ENCODE assay signal across 4 fruit fly cellular contexts in the genomic region with DNA sequence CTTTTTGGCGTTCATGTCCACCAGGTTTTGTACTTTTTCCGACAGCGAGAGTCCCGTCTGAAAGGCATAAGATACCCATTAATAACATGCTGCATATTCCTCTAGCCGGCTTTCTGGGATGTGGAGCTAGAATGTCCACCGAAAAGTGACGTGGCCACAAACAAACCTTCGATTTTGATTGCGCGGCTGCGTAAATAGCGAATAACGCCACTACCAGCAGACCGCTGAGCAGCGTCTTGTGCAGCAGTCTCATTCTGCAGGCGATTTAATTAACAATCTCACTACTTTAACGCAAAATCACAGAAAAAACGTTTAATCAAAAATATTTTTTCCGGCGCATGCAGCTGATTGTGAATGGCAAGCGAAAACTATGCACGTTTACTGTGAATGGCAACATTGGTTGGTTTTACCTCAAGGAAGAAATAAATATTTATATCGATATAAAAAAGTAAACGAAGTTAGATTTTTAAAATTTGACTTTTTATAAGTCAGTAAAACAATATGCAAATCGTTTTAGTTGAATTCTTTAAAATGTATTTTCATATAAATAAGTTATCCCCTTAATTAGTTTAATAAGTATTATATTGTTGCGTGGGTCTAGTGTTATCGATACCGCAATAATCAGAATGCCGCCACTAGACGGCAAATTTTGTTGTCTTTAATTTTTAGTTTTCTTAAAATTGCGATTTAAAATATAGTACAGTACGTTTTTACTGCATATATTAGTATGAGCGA.
TF ChIP-seq lines count a peak whose summit lies in the region.

Gene Ostgamma (minus strand): TSS at position 376 of the 735 bp plus-strand sequence.
Gene Mettl14 (plus strand): TSS at position 611 of the 735 bp plus-strand sequence.

- no peak for TF ChIP-seq CTCF in whole organism, embryonic (GFP tag; optimal IDR thresholded peaks at IDR 0.05; lab: Kevin White, UChicago)

TF ChIP-seq in whole organism, adult, 20 proteins besides CTCF, POLR2A, EP300 and RAD21:
- no peak for TF ChIP-seq cnc (optimal IDR thresholded peaks at IDR 0.05; lab: Kevin White, UChicago)
- peak; percentile 41 for TF ChIP-seq bab1 (GFP tag; optimal IDR thresholded peaks at IDR 0.05; lab: Kevin White, UChicago)
- TF ChIP-seq pad (GFP tag; optimal IDR thresholded peaks at IDR 0.05; lab: Kevin White, UChicago), result no peak
- no peak for TF ChIP-seq CG12768 (GFP tag; optimal IDR thresholded peaks at IDR 0.05; lab: Kevin White, UChicago)
- no peak for TF ChIP-seq CG33017 (tag; optimal IDR thresholded peaks at IDR 0.05; lab: Kevin White, UChicago)
- TF ChIP-seq Hr96 (GFP tag; optimal IDR thresholded peaks at IDR 0.05; lab: Kevin White, UChicago), result no peak
- no peak for TF ChIP-seq ovo (GFP tag; optimal IDR thresholded peaks at IDR 0.05; lab: Kevin White, UChicago)
- no peak for TF ChIP-seq cic (GFP tag; optimal IDR thresholded peaks at IDR 0.05; lab: Kevin White, UChicago)
- TF ChIP-seq Clk (GFP tag; optimal IDR thresholded peaks at IDR 0.05; lab: Kevin White, UChicago), result no peak
- TF ChIP-seq kay (GFP tag; lab: Kevin White, UChicago; ENCODE audit: borderline replicate concordance), result no peak
- TF ChIP-seq CG7045 (GFP tag; optimal IDR thresholded peaks at IDR 0.05; lab: Kevin White, UChicago), result no peak
- peak; percentile 64 for TF ChIP-seq CG14711 (tag; optimal IDR thresholded peaks at IDR 0.05; lab: Kevin White, UChicago)
- TF ChIP-seq Mnt (GFP tag; optimal IDR thresholded peaks at IDR 0.05; lab: Kevin White, UChicago), result peak; percentile 40
- peak; percentile 20 for TF ChIP-seq CG11617 (GFP tag; optimal IDR thresholded peaks at IDR 0.05; lab: Kevin White, UChicago)
- peak; percentile 39 for TF ChIP-seq CG7101 (tag; optimal IDR thresholded peaks at IDR 0.05; lab: Kevin White, UChicago)

TF ChIP-seq in whole organism, embryonic, 481 proteins besides CTCF, POLR2A, EP300 and RAD21 (continues in another document):
- TF ChIP-seq CG2129 (GFP tag; IDR thresholded peaks at IDR 0.05; lab: Robert Waterston, UW; ENCODE audit: partially characterized antibody), result peak; percentile 66
- TF ChIP-seq dmrt11E (tag; optimal IDR thresholded peaks at IDR 0.05; lab: Kevin White, UChicago), result no peak
- TF ChIP-seq CG14667 (GFP tag; IDR thresholded peaks at IDR 0.05; lab: Robert Waterston, UW), result no peak
- TF ChIP-seq Nf-YA (GFP tag; IDR thresholded peaks at IDR 0.05; lab: Robert Waterston, UW), result no peak
- no peak for TF ChIP-seq CG4424 (GFP tag; optimal IDR thresholded peaks at IDR 0.05; lab: Kevin White, UChicago)
- TF ChIP-seq CG18599 (GFP tag; optimal IDR thresholded peaks at IDR 0.05; lab: Kevin White, UChicago), result no peak
- no peak for TF ChIP-seq C15 (GFP tag; IDR thresholded peaks at IDR 0.05; lab: Robert Waterston, UW)
- no peak for TF ChIP-seq aop (GFP tag; IDR thresholded peaks at IDR 0.05; lab: Robert Waterston, UW)
- TF ChIP-seq dm (GFP tag; optimal IDR thresholded peaks at IDR 0.05; lab: Kevin White, UChicago), result peak; percentile 9
- no peak for TF ChIP-seq bab2 (GFP tag; optimal IDR thresholded peaks at IDR 0.05; lab: Kevin White, UChicago)
- TF ChIP-seq ato (GFP tag; IDR thresholded peaks at IDR 0.05; lab: Robert Waterston, UW; ENCODE audit: partially characterized antibody), result no peak
- TF ChIP-seq rib (GFP tag; IDR thresholded peaks at IDR 0.05; lab: Robert Waterston, UW), result no peak
- TF ChIP-seq wdn (GFP tag; IDR thresholded peaks at IDR 0.05; lab: Robert Waterston, UW), result no peak
- TF ChIP-seq Sry-β (GFP tag; optimal IDR thresholded peaks at IDR 0.05; lab: Kevin White, UChicago), result no peak
- no peak for TF ChIP-seq CG10654 (GFP tag; optimal IDR thresholded peaks at IDR 0.05; lab: Kevin White, UChicago)
- no peak for TF ChIP-seq Bteb2 (GFP tag; optimal IDR thresholded peaks at IDR 0.05; lab: Kevin White, UChicago)
- peak in 1 of 2 experiments; percentile 65 for TF ChIP-seq crp (GFP tag; optimal IDR thresholded peaks at IDR 0.05; lab: Kevin White, UChicago)
- TF ChIP-seq Max (GFP tag; optimal IDR thresholded peaks at IDR 0.05; lab: Kevin White, UChicago), result peak; percentile 16
- TF ChIP-seq luna (GFP tag; optimal IDR thresholded peaks at IDR 0.05; lab: Kevin White, UChicago), result no peak
- no peak for TF ChIP-seq chm (GFP tag; IDR thresholded peaks at IDR 0.05; lab: Robert Waterston, UW)
- no peak for TF ChIP-seq br (optimal IDR thresholded peaks at IDR 0.05; lab: Kevin White, UChicago)
- TF ChIP-seq Hey (tag; optimal IDR thresholded peaks at IDR 0.05; lab: Kevin White, UChicago), result no peak
- TF ChIP-seq hkb (optimal IDR thresholded peaks at IDR 0.05; lab: Kevin White, UChicago), result no peak
- no peak for TF ChIP-seq hkb (GFP tag; IDR thresholded peaks at IDR 0.05; lab: Robert Waterston, UW)

TF ChIP-seq in whole organism, prepupa, 60 proteins besides CTCF, POLR2A, EP300 and RAD21:
- TF ChIP-seq lz (GFP tag; optimal IDR thresholded peaks at IDR 0.05; lab: Kevin White, UChicago), result peak; percentile 29
- peak; percentile 54 for TF ChIP-seq dsx (GFP tag; optimal IDR thresholded peaks at IDR 0.05; lab: Kevin White, UChicago; ENCODE audit: poor library complexity, severe bottlenecking)
- TF ChIP-seq fkh (GFP tag; optimal IDR thresholded peaks at IDR 0.05; lab: Kevin White, UChicago), result peak; percentile 26
- TF ChIP-seq CG6276 (GFP tag; optimal IDR thresholded peaks at IDR 0.05; lab: Kevin White, UChicago), result no peak
- peak; percentile 30 for TF ChIP-seq esn (GFP tag; optimal IDR thresholded peaks at IDR 0.05; lab: Kevin White, UChicago)

TF ChIP-seq in whole organism, wandering third instar larva, 38 proteins besides CTCF, POLR2A, EP300 and RAD21:
- TF ChIP-seq lola (GFP tag; optimal IDR thresholded peaks at IDR 0.05; lab: Kevin White, UChicago), result no peak
- TF ChIP-seq Vsx2 (GFP tag; optimal IDR thresholded peaks at IDR 0.05; lab: Kevin White, UChicago; ENCODE audit: partially characterized antibody), result no peak
- no peak for TF ChIP-seq Abd-B (GFP tag; optimal IDR thresholded peaks at IDR 0.05; lab: Kevin White, UChicago)
- TF ChIP-seq Mio (GFP tag; optimal IDR thresholded peaks at IDR 0.05; lab: Kevin White, UChicago), result no peak
- no peak for TF ChIP-seq rgr (GFP tag; optimal IDR thresholded peaks at IDR 0.05; lab: Kevin White, UChicago)
- no peak for TF ChIP-seq N (GFP tag; optimal IDR thresholded peaks at IDR 0.05; lab: Kevin White, UChicago)
- TF ChIP-seq CrebA (GFP tag; optimal IDR thresholded peaks at IDR 0.05; lab: Kevin White, UChicago; ENCODE audit: borderline replicate concordance), result no peak
- TF ChIP-seq dl (GFP tag; optimal IDR thresholded peaks at IDR 0.05; lab: Kevin White, UChicago; ENCODE audit: insufficient read depth in 1 of 2, partially characterized antibody in 2 of 2), result no peak
- no peak for TF ChIP-seq GATAd (GFP tag; optimal IDR thresholded peaks at IDR 0.05; lab: Kevin White, UChicago)
- peak; percentile 8 for TF ChIP-seq Myc (optimal IDR thresholded peaks at IDR 0.05; lab: Kevin White, UChicago)
- TF ChIP-seq ey (GFP tag; optimal IDR thresholded peaks at IDR 0.05; lab: Kevin White, UChicago), result no peak
- TF ChIP-seq Jra (GFP tag; optimal IDR thresholded peaks at IDR 0.05; lab: Kevin White, UChicago), result peak; percentile 40
- TF ChIP-seq Rel (GFP tag; optimal IDR thresholded peaks at IDR 0.05; lab: Kevin White, UChicago), result no peak
- TF ChIP-seq Rel (tag; optimal IDR thresholded peaks at IDR 0.05; lab: Kevin White, UChicago), result peak; percentile 46
- TF ChIP-seq tai (GFP tag; optimal IDR thresholded peaks at IDR 0.05; lab: Kevin White, UChicago), result no peak
- TF ChIP-seq dmrt93B (GFP tag; optimal IDR thresholded peaks at IDR 0.05; lab: Kevin White, UChicago), result no peak
- no peak for TF ChIP-seq Hr78 (GFP tag; optimal IDR thresholded peaks at IDR 0.05; lab: Kevin White, UChicago)
- no peak for TF ChIP-seq Hnf4 (GFP tag; optimal IDR thresholded peaks at IDR 0.05; lab: Kevin White, UChicago)
- TF ChIP-seq Dif (GFP tag; optimal IDR thresholded peaks at IDR 0.05; lab: Kevin White, UChicago; ENCODE audit: partially characterized antibody), result no peak
- peak; percentile 24 for TF ChIP-seq OdsH (GFP tag; optimal IDR thresholded peaks at IDR 0.05; lab: Kevin White, UChicago)
- peak; percentile 21 for TF ChIP-seq HLH106 (tag; optimal IDR thresholded peaks at IDR 0.05; lab: Kevin White, UChicago)
- no peak for TF ChIP-seq CG9705 (GFP tag; optimal IDR thresholded peaks at IDR 0.05; lab: Kevin White, UChicago)
- TF ChIP-seq psq (GFP tag; optimal IDR thresholded peaks at IDR 0.05; lab: Kevin White, UChicago), result peak; percentile 9
- TF ChIP-seq CG32264 (GFP tag; optimal IDR thresholded peaks at IDR 0.05; lab: Kevin White, UChicago), result no peak
- TF ChIP-seq pan (optimal IDR thresholded peaks at IDR 0.05; lab: Kevin White, UChicago), result no peak
- TF ChIP-seq woc (GFP tag; optimal IDR thresholded peaks at IDR 0.05; lab: Kevin White, UChicago), result no peak
- TF ChIP-seq Hr83 (GFP tag; optimal IDR thresholded peaks at IDR 0.05; lab: Kevin White, UChicago; ENCODE audit: poor library complexity, severe bottlenecking), result no peak
- no peak for TF ChIP-seq Dfd (GFP tag; optimal IDR thresholded peaks at IDR 0.05; lab: Kevin White, UChicago)
- no peak for TF ChIP-seq jim (GFP tag; optimal IDR thresholded peaks at IDR 0.05; lab: Kevin White, UChicago)
- TF ChIP-seq h (GFP tag; optimal IDR thresholded peaks at IDR 0.05; lab: Kevin White, UChicago), result no peak
- TF ChIP-seq foxo (GFP tag; optimal IDR thresholded peaks at IDR 0.05; lab: Kevin White, UChicago), result no peak
- no peak for TF ChIP-seq brk (GFP tag; optimal IDR thresholded peaks at IDR 0.05; lab: Kevin White, UChicago)
- TF ChIP-seq br (GFP tag; optimal IDR thresholded peaks at IDR 0.05; lab: Kevin White, UChicago), result no peak
- TF ChIP-seq sv (GFP tag; optimal IDR thresholded peaks at IDR 0.05; lab: Kevin White, UChicago), result peak; percentile 15
- no peak for TF ChIP-seq sage (GFP tag; optimal IDR thresholded peaks at IDR 0.05; lab: Kevin White, UChicago)
- no peak for TF ChIP-seq Sp1 (GFP tag; optimal IDR thresholded peaks at IDR 0.05; lab: Kevin White, UChicago)
- no peak for TF ChIP-seq fru (GFP tag; optimal IDR thresholded peaks at IDR 0.05; lab: Kevin White, UChicago)
- TF ChIP-seq usp (GFP tag; optimal IDR thresholded peaks at IDR 0.05; lab: Kevin White, UChicago), result no peak
- peak; percentile 29 for TF ChIP-seq dsf (GFP tag; optimal IDR thresholded peaks at IDR 0.05; lab: Kevin White, UChicago; ENCODE audit: borderline replicate concordance)
TF ChIP-seq in whole organism, wandering third instar larva: peak in this region for 8.
